Fruit fly (Drosophila melanogaster) Kc167 (cell line): Measurements from ENCODE around the gene Tnks.

Experiments used
- Myc ChIP-seq: fragments of >200 bp; optimal IDR thresholded peaks from 2 replicates; lab custom pipeline; 2017; ENCODE audit warnings: missing external identifiers
- Sin3A ChIP-seq: fragments of >200 bp; optimal IDR thresholded peaks from 2 replicates; lab custom pipeline; 2018; ENCODE audit warnings: missing external identifiers
- h ChIP-seq: fragments of >200 bp; optimal IDR thresholded peaks from 3 replicates; lab custom pipeline; 2018; ENCODE audit warnings: missing external identifiers
- insv ChIP-seq: fragments of >200 bp; optimal IDR thresholded peaks from 3 replicates; lab custom pipeline; 2018; ENCODE audit warnings: missing external identifiers
- psq ChIP-seq: fragments of >200 bp; optimal IDR thresholded peaks from 2 replicates; lab custom pipeline; 2017; ENCODE audit warnings: missing external identifiers
- ttk ChIP-seq: sonication (Bioruptor generic); optimal IDR thresholded peaks from 2 replicates; lab custom pipeline; 2017; ENCODE audit warnings: missing external identifiers

The Tnks gene

dm6 chr3R:25652066-25652720 is 8.9 kb downstream of the Tnks start:
- TF ChIP-seq psq (no peak), ttk (lab: Kevin White, UChicago) (no peak), insv (no peak), Sin3A (lab: Kevin White, UChicago) (no peak), Myc (lab: Kevin White, UChicago) (no peak), h (no peak)

dm6 chr3R:25651414-25651813 is 9.7 kb downstream of the Tnks start:
- TF ChIP-seq psq (no peak), insv (no peak), Myc (lab: Kevin White, UChicago) (no peak), h (no peak), ttk (lab: Kevin White, UChicago) (no peak), Sin3A (lab: Kevin White, UChicago) (no peak)

dm6 chr3R:25650417-25650816 is 10.7 kb downstream of the Tnks start:
- no peak for TF ChIP-seq ttk (lab: Kevin White, UChicago)
- no peak for TF ChIP-seq Sin3A (lab: Kevin White, UChicago)
- no peak for TF ChIP-seq h
- TF ChIP-seq Myc (lab: Kevin White, UChicago), result no peak
- TF ChIP-seq psq, result no peak
- no peak for TF ChIP-seq insv

- TF ChIP-seq insv (no peak), Sin3A (lab: Kevin White, UChicago) (no peak), psq (no peak), Myc (lab: Kevin White, UChicago) (no peak), ttk (lab: Kevin White, UChicago) (no peak), h (no peak)
Observed at dm6 chr3R:25648258-25648606, 12.9 kb downstream of the Tnks start.

- no peak for TF ChIP-seq psq
Observed at dm6 chr3R:25647577-25648257, 13.4 kb downstream of the Tnks start.

- TF ChIP-seq ttk (lab: Kevin White, UChicago) (no peak), insv (no peak)
Observed at dm6 chr3R:25646882-25647518, 14.1 kb downstream of the Tnks start.

DNA sequence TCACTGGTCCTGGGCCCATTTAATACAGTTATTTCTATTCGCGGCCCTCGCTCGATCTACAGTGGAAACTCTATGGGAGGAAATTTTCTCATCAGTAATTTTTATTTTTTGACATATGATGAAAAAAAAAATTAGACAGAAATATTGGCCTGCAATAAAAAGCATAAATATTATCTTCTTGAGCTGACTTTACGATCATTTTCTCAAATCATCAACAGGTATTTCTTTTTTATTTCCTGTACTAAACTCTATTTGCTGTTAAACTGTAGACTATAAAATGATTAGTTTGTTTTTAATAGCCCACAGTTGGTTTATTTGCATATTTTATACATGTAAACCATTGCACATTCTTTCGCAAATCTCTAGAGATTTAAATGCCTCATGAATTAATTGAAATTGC is 16.9 kb downstream of the Tnks start:
- TF ChIP-seq insv (no peak), h (no peak), Myc (lab: Kevin White, UChicago) (no peak), psq (no peak), ttk (lab: Kevin White, UChicago) (no peak), Sin3A (lab: Kevin White, UChicago) (no peak)

dm6 chr3R:25640463-25640862 is 20.6 kb downstream of the Tnks start:
- TF ChIP-seq ttk (lab: Kevin White, UChicago) (no peak), Sin3A (lab: Kevin White, UChicago) (no peak)

- TF ChIP-seq insv (no peak), Sin3A (lab: Kevin White, UChicago) (no peak), psq (no peak), Myc (lab: Kevin White, UChicago) (no peak), h (no peak), ttk (lab: Kevin White, UChicago) (no peak)
Observed at dm6 chr3R:25638961-25639360, 22.1 kb downstream of the Tnks start.

dm6 chr3R:25638381-25638780 is 22.7 kb downstream of the Tnks start:
- TF ChIP-seq h (no peak), ttk (lab: Kevin White, UChicago) (no peak), Sin3A (lab: Kevin White, UChicago) (no peak), psq (no peak), Myc (lab: Kevin White, UChicago) (no peak), insv (no peak)

- TF ChIP-seq Myc (lab: Kevin White, UChicago) (no peak), ttk (lab: Kevin White, UChicago) (no peak), h (no peak), psq (no peak), insv (no peak), Sin3A (lab: Kevin White, UChicago) (no peak)
Observed at dm6 chr3R:25637294-25638174, 23.6 kb downstream of the Tnks start, which contains the start of gene jigr1. Gene jigr1, plus strand, starts transcription at chr3R:25637843.

dm6 chr3R:25633865-25634460 is 27.1 kb downstream of the Tnks start:
- TF ChIP-seq ttk (lab: Kevin White, UChicago) (no peak), psq (no peak), insv (no peak), Myc (lab: Kevin White, UChicago) (no peak), Sin3A (lab: Kevin White, UChicago) (no peak), h (no peak)
